Worm (Caenorhabditis elegans): ENCODE results near the gene rars-2.

rars-2 gene

ce11 chrII:6125259-6125658, at the start of gene rars-2:
Gene rars-2, plus strand, starts transcription at chrII:6125559.
- TF ChIP-seq nhr-237 (tag; optimal IDR thresholded peaks at IDR 0.05) (no peak), drap-1 (GFP tag; optimal IDR thresholded peaks at IDR 0.05) (no peak), zip-8 (tag; optimal IDR thresholded peaks at IDR 0.05) (no peak), unc-62 (GFP tag; optimal IDR thresholded peaks at IDR 0.05) (no peak), tbx-8 (GFP tag; optimal IDR thresholded peaks at IDR 0.05) (no peak), mls-2 (tag; optimal IDR thresholded peaks at IDR 0.05) (no peak), ztf-11 (tag; optimal IDR thresholded peaks at IDR 0.05) (no peak), unc-39 (tag; optimal IDR thresholded peaks at IDR 0.05) (no peak), nhr-12 (tag; optimal IDR thresholded peaks at IDR 0.05) (no peak), lin-32 (GFP tag; optimal IDR thresholded peaks at IDR 0.05) (no peak), ceh-83 (GFP tag; optimal IDR thresholded peaks at IDR 0.05) (no peak), lsy-2 (tag; optimal IDR thresholded peaks at IDR 0.05) (no peak), bed-3 (GFP tag; optimal IDR thresholded peaks at IDR 0.05) (no peak), mab-5 (tag; optimal IDR thresholded peaks at IDR 0.05) (no peak), lin-13 (tag; optimal IDR thresholded peaks at IDR 0.05) (no peak), unc-120 (tag; optimal IDR thresholded peaks at IDR 0.05; ENCODE audit: poor library complexity, severe bottlenecking) (no peak), ham-2 (GFP tag; optimal IDR thresholded peaks at IDR 0.05) (no peak), ceh-39 (tag; optimal IDR thresholded peaks at IDR 0.05) (no peak), elt-1 (tag; optimal IDR thresholded peaks at IDR 0.05; ENCODE audit: borderline replicate concordance, insufficient read depth) (no peak), pha-4 (tag; optimal IDR thresholded peaks at IDR 0.05) (no peak)

ce11 chrII:6077604-6078003, 47.8 kb upstream of the rars-2 start, which contains the start of gene H12I13.6:
Gene H12I13.6, plus strand, starts transcription at chrII:6077904.
- no peak for TF ChIP-seq elt-1 (tag; optimal IDR thresholded peaks at IDR 0.05; ENCODE audit: borderline replicate concordance, insufficient read depth)
- TF ChIP-seq unc-120 (tag; optimal IDR thresholded peaks at IDR 0.05; ENCODE audit: poor library complexity, severe bottlenecking), result no peak
- no peak for TF ChIP-seq nhr-76 (tag; optimal IDR thresholded peaks at IDR 0.05)
- TF ChIP-seq ces-1 (GFP tag; optimal IDR thresholded peaks at IDR 0.05), result no peak
- TF ChIP-seq ceh-43 (GFP tag; optimal IDR thresholded peaks at IDR 0.05), result no peak

ce11 chrII:6080743-6081142, 44.6 kb upstream of the rars-2 start, which contains the start of gene fbf-1:
Gene fbf-1, minus strand, starts transcription at chrII:6080843.
- TF ChIP-seq sem-2 (GFP tag; optimal IDR thresholded peaks at IDR 0.05) (no peak), lsy-2 (tag; optimal IDR thresholded peaks at IDR 0.05) (no peak), tbx-8 (GFP tag; optimal IDR thresholded peaks at IDR 0.05) (no peak), ceh-43 (GFP tag; optimal IDR thresholded peaks at IDR 0.05) (no peak), snpc-4 (tag; optimal IDR thresholded peaks at IDR 0.05) (no peak), nhr-237 (tag; optimal IDR thresholded peaks at IDR 0.05) (no peak), mab-5 (tag; optimal IDR thresholded peaks at IDR 0.05) (no peak), flh-1 (GFP tag; optimal IDR thresholded peaks at IDR 0.05) (no peak), nhr-12 (tag; optimal IDR thresholded peaks at IDR 0.05) (no peak), mls-2 (tag; optimal IDR thresholded peaks at IDR 0.05) (no peak)

ce11 chrII:6082620-6083019, 42.7 kb upstream of the rars-2 start, which contains the start of gene F21H12.3:
Gene F21H12.3, plus strand, starts transcription at chrII:6082920.
- TF ChIP-seq lin-13 (tag; optimal IDR thresholded peaks at IDR 0.05), result no peak

ce11 chrII:6091380-6091779, 34.0 kb upstream of the rars-2 start, which contains the start of the genes fbf-2 and nspg-3:
Gene fbf-2, minus strand, starts transcription at chrII:6091480.
Gene nspg-3, plus strand, starts transcription at chrII:6091767.
- no peak for TF ChIP-seq bed-3 (GFP tag; optimal IDR thresholded peaks at IDR 0.05)
- no peak for TF ChIP-seq nhr-28 (tag; optimal IDR thresholded peaks at IDR 0.05)
- no peak for TF ChIP-seq lin-13 (tag; optimal IDR thresholded peaks at IDR 0.05)
- TF ChIP-seq pha-4 (tag; optimal IDR thresholded peaks at IDR 0.05), result no peak
- TF ChIP-seq flh-1 (GFP tag; optimal IDR thresholded peaks at IDR 0.05), result no peak
- no peak for TF ChIP-seq blmp-1 (tag; optimal IDR thresholded peaks at IDR 0.05)
- TF ChIP-seq snpc-4 (tag; optimal IDR thresholded peaks at IDR 0.05), result no peak
- TF ChIP-seq mep-1 (tag; optimal IDR thresholded peaks at IDR 0.05), result no peak
- no peak for TF ChIP-seq drap-1 (GFP tag; optimal IDR thresholded peaks at IDR 0.05)
- no peak for TF ChIP-seq ham-2 (GFP tag; optimal IDR thresholded peaks at IDR 0.05)
- TF ChIP-seq unc-39 (tag; optimal IDR thresholded peaks at IDR 0.05), result no peak
- TF ChIP-seq lsy-2 (tag; optimal IDR thresholded peaks at IDR 0.05), result no peak
- TF ChIP-seq nhr-237 (tag; optimal IDR thresholded peaks at IDR 0.05), result no peak
- no peak for TF ChIP-seq ztf-11 (tag; optimal IDR thresholded peaks at IDR 0.05)
- no peak for TF ChIP-seq ceh-43 (GFP tag; optimal IDR thresholded peaks at IDR 0.05)
- no peak for TF ChIP-seq hlh-1 (tag; optimal IDR thresholded peaks at IDR 0.05)
- no peak for TF ChIP-seq lin-32 (GFP tag; optimal IDR thresholded peaks at IDR 0.05)
- TF ChIP-seq nhr-12 (tag; optimal IDR thresholded peaks at IDR 0.05), result no peak
- TF ChIP-seq mab-5 (tag; optimal IDR thresholded peaks at IDR 0.05), result no peak
- no peak for TF ChIP-seq ceh-83 (GFP tag; optimal IDR thresholded peaks at IDR 0.05)

All from whole organism, mixed stage, embryonic.